Worm (Caenorhabditis elegans): Measurements from ENCODE around the gene wdr-37.

Gene wdr-37

DNA sequence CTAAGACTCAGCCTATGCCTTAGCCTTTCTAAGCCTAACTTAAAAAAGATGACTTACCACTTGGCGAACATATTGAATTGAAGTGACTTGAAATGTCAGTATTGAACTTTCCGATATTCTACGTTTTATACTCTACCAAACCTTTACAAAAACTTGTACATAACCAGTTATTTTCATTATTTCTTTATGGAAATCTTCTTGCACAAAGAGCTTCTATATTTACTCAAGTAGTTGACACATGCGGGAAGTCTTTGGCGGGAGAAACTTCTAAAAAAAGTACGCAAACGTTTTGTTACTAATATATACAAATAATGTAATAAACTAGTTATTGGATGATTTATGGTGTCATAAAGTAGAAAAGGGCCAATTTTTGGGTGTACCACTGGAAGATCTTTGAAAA is 31.2 kb downstream of the wdr-37 start, which contains the start of gene nspb-12:
Gene nspb-12 (minus strand): TSS at position 101 of the 400 bp plus-strand sequence.
- TF ChIP-seq lin-39 (tag; optimal IDR thresholded peaks at IDR 0.05) (no peak), aha-1 (tag) (peak; percentile 1)

DNA sequence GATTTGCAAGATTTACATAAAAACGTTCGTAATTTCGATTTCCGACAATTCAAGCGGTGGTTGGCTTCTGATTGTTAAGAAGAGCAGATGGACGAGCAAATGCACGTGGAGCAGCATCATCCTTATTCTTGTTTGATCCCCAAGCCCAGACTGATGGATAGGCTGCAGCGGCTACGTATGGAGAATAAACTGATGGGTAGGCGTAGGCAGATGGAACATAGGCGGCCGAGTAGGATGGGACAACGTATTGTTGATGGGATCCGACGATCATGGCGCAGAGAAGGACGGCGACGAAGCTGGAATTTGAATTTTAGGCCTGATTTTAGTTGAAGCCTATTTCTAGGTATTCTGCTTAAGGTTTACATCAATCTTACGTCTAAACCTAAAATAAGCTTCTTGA is 31.6 kb downstream of the wdr-37 start:
- 0 out of 2 replicates have a peak, but pooled peaks have one; percentile 35 for TF ChIP-seq arid-1 (GFP tag; conservative IDR thresholded peaks at IDR 0.05)
- TF ChIP-seq hlh-11 (tag; optimal IDR thresholded peaks at IDR 0.05): no peak
- peak; percentile 55; the same call in 1 of the 2 replicates for TF ChIP-seq egl-43 (GFP tag; IDR thresholded peaks at IDR 0.05)

DNA sequence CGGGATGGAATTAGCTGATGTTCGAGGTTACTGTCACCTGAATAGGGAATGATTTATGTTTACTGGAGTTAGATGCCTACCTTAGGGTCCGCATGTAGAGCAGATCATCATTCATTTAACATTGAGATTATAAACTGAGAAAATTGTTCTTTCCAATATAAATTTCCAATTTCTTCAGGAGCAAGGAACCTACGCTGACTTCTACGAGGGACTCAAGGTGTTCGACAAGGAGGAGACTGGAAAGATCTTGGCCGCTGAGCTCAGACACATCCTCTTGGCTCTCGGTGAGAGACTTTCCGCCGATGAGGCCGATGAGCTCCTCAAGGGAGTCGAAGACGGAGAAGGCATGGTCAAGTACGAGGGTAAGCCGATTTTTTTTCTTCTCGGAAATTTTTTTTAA is 33.4 kb downstream of the wdr-37 start:
- no peak for TF ChIP-seq ZK337.2 (GFP tag; IDR thresholded peaks at IDR 0.05)
- TF ChIP-seq unc-62 (GFP tag; optimal IDR thresholded peaks at IDR 0.05 in 1 of 2): peak in 1 of 2 experiments; percentile 68
- TF ChIP-seq unc-62 (tag; optimal IDR thresholded peaks at IDR 0.05): no peak
- TF ChIP-seq cey-2 (tag; optimal IDR thresholded peaks at IDR 0.05; ENCODE audit: borderline replicate concordance, insufficient read depth): no peak
- TF ChIP-seq set-16 (GFP tag; IDR thresholded peaks at IDR 0.05): peak; percentile 50
- no peak for TF ChIP-seq duxl-1 (tag; optimal IDR thresholded peaks at IDR 0.05; ENCODE audit: poor library complexity)

DNA sequence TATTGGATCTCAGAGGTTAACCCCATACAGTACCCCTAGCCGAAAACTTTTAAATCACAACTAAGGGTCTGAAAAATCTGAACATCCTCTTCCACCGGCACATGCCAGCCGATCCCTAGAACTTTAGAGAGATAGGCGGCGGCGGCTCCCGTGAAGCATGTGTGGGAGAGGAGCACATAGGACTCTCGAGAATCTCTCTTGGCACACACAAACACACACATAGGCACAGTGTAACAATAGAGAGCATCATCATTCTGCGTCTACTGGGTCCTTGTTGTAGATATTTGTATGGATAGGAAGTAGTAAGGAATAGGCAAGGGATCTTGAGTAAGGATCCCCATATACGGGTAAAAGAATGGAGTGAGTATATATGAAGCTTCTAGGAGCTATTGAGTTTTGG is 34.2 kb downstream of the wdr-37 start:
- TF ChIP-seq fkh-10 (GFP tag; optimal IDR thresholded peaks at IDR 0.05) (no peak), F37D6.2 (tag; optimal IDR thresholded peaks at IDR 0.05) (no peak), ZK337.2 (GFP tag; IDR thresholded peaks at IDR 0.05) (no peak), ctbp-1 (GFP tag; IDR thresholded peaks at IDR 0.05) (no peak), hlh-30 (tag; optimal IDR thresholded peaks at IDR 0.05; ENCODE audit: insufficient read depth) (no peak), nhr-237 (tag; optimal IDR thresholded peaks at IDR 0.05) (no peak), dve-1 (tag; optimal IDR thresholded peaks at IDR 0.05; ENCODE audit: insufficient read depth) (no peak), ces-1 (GFP tag; optimal IDR thresholded peaks at IDR 0.05) (no peak), mxl-3 (GFP tag; optimal IDR thresholded peaks at IDR 0.05) (no peak), lin-13 (GFP tag; optimal IDR thresholded peaks at IDR 0.05) (no peak), spr-1 (tag; optimal IDR thresholded peaks at IDR 0.05) (no peak), mxl-2 (GFP tag; conservative IDR thresholded peaks at IDR 0.05) (no peak), zfp-3 (GFP tag; conservative IDR thresholded peaks at IDR 0.05) (no peak), snpc-4 (tag; optimal IDR thresholded peaks at IDR 0.05) (no peak), ztf-11 (tag; optimal IDR thresholded peaks at IDR 0.05) (no peak), daf-8 (GFP tag; IDR thresholded peaks at IDR 0.05) (no peak), F10B5.3 (tag; optimal IDR thresholded peaks at IDR 0.05) (no peak), hlh-11 (tag; optimal IDR thresholded peaks at IDR 0.05) (no peak), dmd-6 (GFP tag; IDR thresholded peaks at IDR 0.05) (no peak)

DNA sequence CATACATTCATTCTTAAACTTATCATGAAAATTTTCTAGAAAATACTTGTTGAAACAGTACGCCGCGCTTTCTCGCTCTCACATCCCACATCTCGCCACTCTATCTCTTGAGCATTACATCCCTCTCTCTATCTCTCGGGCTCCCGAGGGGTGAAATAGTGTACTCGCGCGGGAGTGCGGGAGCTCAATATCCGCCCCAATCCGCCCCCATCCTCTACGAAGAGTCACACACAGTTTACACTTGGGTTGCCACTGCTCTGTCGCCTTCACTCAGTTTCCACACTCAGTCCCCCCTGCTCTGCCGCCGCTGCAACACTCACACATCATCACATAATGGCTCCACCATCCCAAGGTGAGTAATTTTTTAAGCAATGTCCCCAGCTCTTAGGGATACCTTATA is 35.1 kb downstream of the wdr-37 start, which contains the start of gene mlc-3:
Gene mlc-3 (plus strand): TSS at position 227 of the 400 bp plus-strand sequence.
- TF ChIP-seq jun-1 (tag; optimal IDR thresholded peaks at IDR 0.05) (no peak), ZK337.2 (GFP tag; IDR thresholded peaks at IDR 0.05) (0 out of 2 replicates have a peak, but pooled peaks have one; percentile 15), set-16 (GFP tag; IDR thresholded peaks at IDR 0.05) (peak; percentile 43; the same call in 1 of the 2 replicates), aha-1 (tag) (peak; percentile 20), lim-7 (GFP tag; IDR thresholded peaks at IDR 0.05) (0 out of 2 replicates have a peak, but pooled peaks have one; percentile 16), lir-3 (tag; optimal IDR thresholded peaks at IDR 0.05) (no peak), hlh-11 (tag; optimal IDR thresholded peaks at IDR 0.05) (peak; percentile 36), rbr-2 (tag; optimal IDR thresholded peaks at IDR 0.05) (no peak)

DNA sequence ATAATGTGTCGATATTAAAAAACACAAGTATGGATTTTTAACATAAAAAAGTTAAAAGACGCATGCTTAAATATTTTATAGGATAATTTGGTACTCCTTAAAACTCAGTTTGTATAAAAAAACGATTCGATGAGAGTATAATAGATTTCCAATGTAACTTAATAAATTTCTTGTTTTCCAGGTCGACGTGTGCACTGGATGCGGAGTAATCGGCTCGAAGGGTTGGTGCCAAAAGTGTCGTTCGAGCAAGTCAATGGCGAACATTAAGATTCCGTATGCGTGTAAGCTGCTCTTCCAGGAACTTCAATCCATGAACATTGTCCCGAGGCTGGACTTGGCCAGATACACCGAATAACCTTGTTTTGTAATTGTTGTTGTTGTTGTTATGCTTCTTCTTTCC is 35.5 kb downstream of the wdr-37 start:
- TF ChIP-seq madf-5 (GFP tag; IDR thresholded peaks at IDR 0.05): no peak
- peak in 1 of 2 experiments; percentile 96 for TF ChIP-seq unc-62 (GFP tag; optimal IDR thresholded peaks at IDR 0.05 in 1 of 2)
- TF ChIP-seq unc-62 (tag; optimal IDR thresholded peaks at IDR 0.05): no peak
